Fruit fly (Drosophila melanogaster): ENCODE measurements around the gene CG43245.

dm6 chr3L:10760764-10761163 lies 11.0 kb upstream of the CG43245 start:
- TF ChIP-seq fd96Ca (GFP tag; IDR thresholded peaks at IDR 0.05), result 0 out of 3 replicates have a peak, but pooled peaks have one; percentile 25
- no peak for TF ChIP-seq CG12605 (GFP tag; IDR thresholded peaks at IDR 0.05)
- no peak for TF ChIP-seq Snoo (tag; optimal IDR thresholded peaks at IDR 0.05)
- no peak for TF ChIP-seq Pif1A (GFP tag; optimal IDR thresholded peaks at IDR 0.05)
- no peak for TF ChIP-seq D1 (tag; optimal IDR thresholded peaks at IDR 0.05)
- no peak for TF ChIP-seq Ets98B (GFP tag; IDR thresholded peaks at IDR 0.05)
- no peak for TF ChIP-seq CG9948 (tag; optimal IDR thresholded peaks at IDR 0.05)
- no peak for TF ChIP-seq CG32121 (GFP tag; IDR thresholded peaks at IDR 0.05)
- no peak for TF ChIP-seq CG17806 (tag; optimal IDR thresholded peaks at IDR 0.05)
- TF ChIP-seq CG8159 (tag; optimal IDR thresholded peaks at IDR 0.05), result no peak
- 0 out of 3 replicates have a peak, but pooled peaks have one; percentile 37 for TF ChIP-seq CG4496 (GFP tag; IDR thresholded peaks at IDR 0.05)
- no peak for TF ChIP-seq Pif1B (GFP tag; optimal IDR thresholded peaks at IDR 0.05)
